Worm (Caenorhabditis elegans) whole organism, late embryonic: ENCODE data around the gene ZK381.62.

Source experiments
- C38D4.7 ChIP-seq: fragments of 200-800 bp; sonication (Bioruptor generic); optimal IDR thresholded peaks from 2 replicates; lab custom pipeline; 2018; ENCODE audit warnings: mild to moderate bottlenecking, missing genetic modification characterization, moderate library complexity, missing compliant biosample characterization
- ceh-14 ChIP-seq: sonication (generic microtip); optimal IDR thresholded peaks from 2 replicates; lab custom pipeline; 2016; ENCODE audit warnings: missing genotype, missing genetic modification characterization, missing compliant biosample characterization
- ceh-18 ChIP-seq: sonication (generic microtip); optimal IDR thresholded peaks from 2 replicates; lab custom pipeline; 2016; ENCODE audit warnings: missing genetic modification characterization, missing compliant biosample characterization
- ceh-2 ChIP-seq: sonication (generic microtip); optimal IDR thresholded peaks from 2 replicates; lab custom pipeline; 2016; ENCODE audit warnings: missing genotype, missing genetic modification characterization, missing compliant biosample characterization
- ceh-22 ChIP-seq: sonication (generic microtip); optimal IDR thresholded peaks from 2 replicates; lab custom pipeline; 2017; ENCODE audit warnings: missing biosample characterization, missing genetic modification characterization
- ceh-24 ChIP-seq: sonication (generic microtip); optimal IDR thresholded peaks from 2 replicates; lab custom pipeline; 2016; ENCODE audit warnings: mild to moderate bottlenecking, missing genetic modification characterization, missing compliant biosample characterization
- ceh-30 ChIP-seq: fragments of 150-350 bp; optimal IDR thresholded peaks from 2 replicates; lab custom pipeline; 2014; ENCODE audit warnings: missing biosample characterization, missing genetic modification characterization
- ceh-34 ChIP-seq: sonication (generic microtip); optimal IDR thresholded peaks from 2 replicates; lab custom pipeline; 2016; ENCODE audit warnings: mild to moderate bottlenecking, missing genetic modification characterization, missing compliant biosample characterization
- ceh-45 ChIP-seq: fragments of 200-800 bp; sonication (Bioruptor generic); IDR thresholded peaks from 2 replicates; pipeline ENCODE4 v1.3.6; 2022; ENCODE audit warnings: missing genetic modification reagents, missing genetic modification characterization, missing compliant biosample characterization
- ceh-6 ChIP-seq: fragments of 200-800 bp; sonication (Bioruptor generic); optimal IDR thresholded peaks from 2 replicates; lab custom pipeline; 2018; ENCODE audit warnings: mild to moderate bottlenecking, missing genetic modification characterization, missing compliant biosample characterization
- dmd-4 ChIP-seq: sonication (generic microtip); optimal IDR thresholded peaks from 2 replicates; lab custom pipeline; 2016; ENCODE audit warnings: borderline replicate concordance, missing genetic modification characterization, missing compliant biosample characterization
- dve-1 ChIP-seq: sonication (generic microtip); optimal IDR thresholded peaks from 2 replicates; lab custom pipeline; 2017; ENCODE audit warnings: antibody characterized with exemption, mild to moderate bottlenecking, missing genetic modification characterization, missing compliant biosample characterization
- elt-2 ChIP-seq: sonication (generic microtip); optimal IDR thresholded peaks from 2 replicates; lab custom pipeline; 2016; ENCODE audit warnings: missing genetic modification reagents, missing genetic modification characterization, missing compliant biosample characterization
- elt-4 ChIP-seq: sonication (generic microtip); optimal IDR thresholded peaks from 2 replicates; lab custom pipeline; 2016; ENCODE audit warnings: missing genetic modification characterization, missing compliant biosample characterization
- ets-4 ChIP-seq: sonication (generic microtip); optimal IDR thresholded peaks from 2 replicates; lab custom pipeline; 2016; ENCODE audit warnings: missing genetic modification characterization, missing compliant biosample characterization
- fkh-10 ChIP-seq: fragments of 150-350 bp; optimal IDR thresholded peaks from 2 replicates; lab custom pipeline; 2014; ENCODE audit warnings: missing biosample characterization, missing genetic modification reagents, missing genetic modification characterization
- gmeb-2 ChIP-seq: sonication (generic microtip); optimal IDR thresholded peaks from 2 replicates; lab custom pipeline; 2016; ENCODE audit warnings: missing genetic modification characterization, inconsistent platforms, missing compliant biosample characterization
- hlh-6 ChIP-seq: sonication (generic microtip); optimal IDR thresholded peaks from 2 replicates; lab custom pipeline; 2016; ENCODE audit warnings: missing genotype, missing genetic modification characterization, missing compliant biosample characterization
- hlh-8 ChIP-seq: sonication (generic microtip); optimal IDR thresholded peaks from 2 replicates; lab custom pipeline; 2016; ENCODE audit warnings: missing genotype, missing genetic modification characterization, missing compliant biosample characterization
- lim-6 ChIP-seq: sonication (generic microtip); optimal IDR thresholded peaks from 2 replicates; lab custom pipeline; 2016; ENCODE audit warnings: missing genetic modification characterization, missing compliant biosample characterization
- madf-2 ChIP-seq: sonication (generic microtip); optimal IDR thresholded peaks from 2 replicates; lab custom pipeline; 2017; ENCODE audit warnings: missing genetic modification characterization, missing compliant biosample characterization
- nhr-232 ChIP-seq: sonication (generic microtip); optimal IDR thresholded peaks from 2 replicates; lab custom pipeline; 2016; ENCODE audit warnings: missing genetic modification characterization, missing compliant biosample characterization
- npax-4 ChIP-seq: sonication (generic microtip); optimal IDR thresholded peaks from 2 replicates; lab custom pipeline; 2016; ENCODE audit warnings: missing genetic modification characterization, missing compliant biosample characterization
- pax-1 ChIP-seq: fragments of 150-350 bp; optimal IDR thresholded peaks from 2 replicates; lab custom pipeline; 2014; ENCODE audit warnings: missing biosample characterization, missing genetic modification characterization
- pqm-1 ChIP-seq: sonication (generic microtip); optimal IDR thresholded peaks from 2 replicates; lab custom pipeline; 2016; ENCODE audit warnings: missing genetic modification characterization, missing compliant biosample characterization
- pros-1 ChIP-seq: fragments of 150-350 bp; optimal IDR thresholded peaks from 2 replicates; lab custom pipeline; 2014; ENCODE audit warnings: missing biosample characterization, missing genetic modification reagents, missing genetic modification characterization
- ref-2 ChIP-seq: sonication (generic microtip); optimal IDR thresholded peaks from 2 replicates; lab custom pipeline; 2016; ENCODE audit warnings: missing genetic modification characterization, missing compliant biosample characterization
- sdc-2 ChIP-seq: sonication (generic microtip); optimal IDR thresholded peaks from 2 replicates; lab custom pipeline; 2016; ENCODE audit warnings: missing genotype, missing genetic modification characterization, missing compliant biosample characterization
- sox-2 ChIP-seq: fragments of 200-800 bp; sonication (Bioruptor generic); IDR thresholded peaks from 2 replicates; pipeline ENCODE4 v1.3.6; 2022; ENCODE audit warnings: missing genetic modification reagents, missing genetic modification characterization, missing compliant biosample characterization
- sox-4 ChIP-seq: sonication (generic microtip); optimal IDR thresholded peaks from 2 replicates; lab custom pipeline; 2017; ENCODE audit warnings: mild to moderate bottlenecking, missing genetic modification characterization, inconsistent platforms, missing compliant biosample characterization
- syd-9 ChIP-seq: sonication (generic microtip); optimal IDR thresholded peaks from 2 replicates; lab custom pipeline; 2016; ENCODE audit warnings: mild to moderate bottlenecking, missing genetic modification characterization, moderate library complexity, missing compliant biosample characterization
- unc-42 ChIP-seq: sonication (generic microtip); optimal IDR thresholded peaks from 2 replicates; lab custom pipeline; 2016; ENCODE audit warnings: missing genotype, missing genetic modification characterization, missing compliant biosample characterization
- zip-5 ChIP-seq: sonication (generic microtip); optimal IDR thresholded peaks from 2 replicates; lab custom pipeline; 2016; ENCODE audit warnings: missing genetic modification characterization, missing compliant biosample characterization
- ztf-16 ChIP-seq: sonication (generic microtip); optimal IDR thresholded peaks from 2 replicates; lab custom pipeline; 2017; ENCODE audit warnings: missing genetic modification characterization, missing compliant biosample characterization

ZK381.62 gene

DNA sequence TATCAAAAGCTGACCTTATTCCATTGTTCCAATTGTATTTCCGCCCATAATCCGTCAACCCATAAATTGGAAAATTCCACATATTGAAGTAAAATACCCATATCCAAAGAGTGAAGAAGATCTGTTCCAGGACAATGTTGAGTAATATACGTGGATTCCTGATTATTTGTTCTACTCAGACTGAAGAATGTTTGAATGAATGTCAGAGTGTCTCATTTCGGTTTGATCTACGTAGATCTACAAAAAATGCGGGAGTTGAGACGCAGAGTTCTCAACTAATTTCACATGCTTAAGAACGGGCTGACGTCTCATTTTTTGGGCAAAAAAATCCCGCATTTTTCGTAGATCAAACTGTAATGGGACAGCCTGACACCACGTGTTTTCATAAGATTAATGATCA lies 1.3 kb upstream of the ZK381.62 start, which contains the start of gene nhr-249:
TSS of gene nhr-249 (minus strand) at position 101 of the 400 bp plus-strand sequence.
- TF ChIP-seq hlh-6 (tag; lab: Kevin White, UChicago) (no peak), dve-1 (tag; lab: Kevin White, UChicago) (no peak)
- TF ChIP-seq, all 69 proteins: peak for 0

DNA sequence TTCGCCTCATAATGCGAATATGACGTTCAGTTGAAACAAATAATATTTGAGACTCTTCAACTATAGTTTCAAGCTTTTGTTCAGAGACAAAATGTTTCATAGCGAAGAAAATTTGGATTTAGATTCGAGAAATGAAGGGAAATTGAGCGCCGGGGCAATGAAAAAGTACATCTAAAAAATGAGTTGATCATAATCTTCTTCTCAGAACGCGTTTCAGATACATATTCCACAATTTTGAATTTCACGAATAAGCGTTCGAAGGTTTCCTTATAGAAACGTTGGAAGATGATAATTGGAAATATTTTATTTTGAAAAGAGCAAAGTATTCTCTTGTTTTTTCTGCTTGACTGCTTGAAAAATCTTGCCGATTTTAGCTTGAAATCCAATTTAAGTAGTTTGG lies 842 bp downstream of the ZK381.62 start, which contains the start of gene ZK381.8:
TSS of gene ZK381.8 (minus strand) at position 101 of the 400 bp plus-strand sequence.
- TF ChIP-seq ceh-24 (no peak), ztf-16 (tag; lab: Kevin White, UChicago) (no peak), hlh-6 (tag; lab: Kevin White, UChicago) (no peak), C38D4.7 (GFP tag; lab: Kevin White, UChicago) (no peak), syd-9 (tag; lab: Kevin White, UChicago) (no peak), ceh-45 (no peak)

DNA sequence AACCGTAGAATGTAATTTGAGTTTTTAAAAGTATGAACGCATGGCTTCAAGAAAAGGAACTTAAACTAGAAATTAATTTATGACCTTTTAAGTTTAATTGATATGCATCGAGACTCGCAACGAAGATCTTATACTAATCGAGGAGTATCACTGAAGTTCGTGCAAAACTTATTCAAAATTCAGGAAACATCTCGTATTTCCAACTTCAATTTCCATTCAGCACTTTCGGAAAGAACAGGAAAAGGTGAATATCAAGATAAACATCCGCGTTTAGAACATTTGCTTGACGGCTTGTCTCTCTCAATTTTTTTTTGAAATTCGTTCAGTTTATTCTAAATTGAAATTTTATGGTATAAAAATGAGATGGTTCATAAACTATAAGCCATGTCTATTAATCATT lies 5.9 kb downstream of the ZK381.62 start, which contains the start of gene ZK381.2:
TSS of gene ZK381.2 (plus strand) at position 301 of the 400 bp plus-strand sequence.
- TF ChIP-seq C38D4.7 (GFP tag; lab: Kevin White, UChicago) (no peak), ref-2 (no peak), sdc-2 (tag; lab: Kevin White, UChicago) (no peak), ets-4 (no peak), nhr-232 (no peak), ceh-2 (tag; lab: Kevin White, UChicago) (no peak), ceh-24 (no peak), elt-4 (no peak), sox-4 (tag; lab: Kevin White, UChicago) (no peak), pqm-1 (tag; lab: Kevin White, UChicago) (no peak), ceh-14 (no peak), pros-1 (tag; lab: Kevin White, UChicago) (no peak), gmeb-2 (tag; lab: Kevin White, UChicago) (no peak), ceh-30 (tag; lab: Kevin White, UChicago) (no peak), ceh-6 (GFP tag; lab: Kevin White, UChicago) (no peak), pax-1 (tag; lab: Kevin White, UChicago) (no peak), madf-2 (no peak), ceh-18 (tag; lab: Kevin White, UChicago) (no peak), unc-42 (tag; lab: Kevin White, UChicago) (no peak)
- TF ChIP-seq, all 69 proteins: peak for 0

ce11 chrIV:6964508-6964907 lies 6.6 kb downstream of the ZK381.62 start, which contains the start of gene B0478.3:
Gene B0478.3, minus strand, starts transcription at chrIV:6964608.
- TF ChIP-seq nhr-232 (no peak), pros-1 (tag; lab: Kevin White, UChicago) (no peak), zip-5 (tag; lab: Kevin White, UChicago) (no peak), ceh-2 (tag; lab: Kevin White, UChicago) (no peak), sox-2 (GFP tag; lab: Robert Waterston, UW) (no peak), lim-6 (no peak), hlh-6 (tag; lab: Kevin White, UChicago) (no peak), fkh-10 (GFP tag; lab: Kevin White, UChicago) (no peak), ztf-16 (tag; lab: Kevin White, UChicago) (no peak), npax-4 (tag; lab: Kevin White, UChicago) (no peak), C38D4.7 (GFP tag; lab: Kevin White, UChicago) (no peak), hlh-8 (no peak), elt-2 (tag; lab: Kevin White, UChicago) (no peak), ceh-34 (no peak), ceh-22 (tag; lab: Kevin White, UChicago) (no peak), dmd-4 (tag; lab: Kevin White, UChicago) (no peak), dve-1 (tag; lab: Kevin White, UChicago) (no peak)

- TF ChIP-seq ceh-34 (no peak), dve-1 (tag; lab: Kevin White, UChicago) (no peak), zip-5 (tag; lab: Kevin White, UChicago) (no peak), ceh-30 (tag; lab: Kevin White, UChicago) (no peak), unc-42 (tag; lab: Kevin White, UChicago) (peak; percentile 95), dmd-4 (tag; lab: Kevin White, UChicago) (no peak), lim-6 (no peak), ceh-45 (no peak)
These were observed 11.6 kb downstream of the ZK381.62 start for ce11 chrIV:6959483-6959882.
